Fruit fly (Drosophila melanogaster) S2 (cell line): ENCODE measurements around the gene CG32625.

Experiments
- CG8478 ChIP-seq: fragments of >200 bp; optimal IDR thresholded peaks from 2 replicates; lab custom pipeline; 2018
- CTCF ChIP-seq, 2 experiments: fragments of >200 bp; optimal IDR thresholded peaks; 2 replicates each; lab custom pipeline; 2018

- TF ChIP-seq CTCF (optimal IDR thresholded peaks at IDR 0.05; lab: Kevin White, UChicago): no peak
- TF ChIP-seq CG8478 (lab: Kevin White, UChicago): no peak
Observed at dm6 chrX:13740992-13741391, 15.6 kb downstream of the CG32625 start.
